Worm (Caenorhabditis elegans): ENCODE measurements around the gene ZK512.8.

DNA sequence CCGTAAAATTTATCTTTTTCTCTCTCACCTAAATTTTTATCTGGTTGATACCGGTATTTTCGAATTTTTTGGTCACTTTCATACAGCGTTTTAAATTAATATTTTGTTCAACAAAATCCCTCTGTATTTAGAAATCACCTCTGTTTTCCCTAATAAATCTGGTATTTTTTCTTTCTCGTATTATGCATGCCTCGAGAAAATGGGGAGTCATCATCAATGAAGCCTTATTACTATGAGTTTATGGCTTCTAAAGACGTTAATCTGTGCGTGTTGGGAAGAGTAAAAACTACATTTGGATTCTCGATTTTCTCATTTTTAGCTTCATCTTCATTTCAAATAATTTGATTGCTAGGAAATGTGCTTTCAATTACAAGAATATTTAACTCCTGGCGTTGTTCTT lies 39.9 kb downstream of the ZK512.8 start, which contains the start of gene ZC84.7:
- TF ChIP-seq hmg-4 (GFP tag; optimal IDR thresholded peaks at IDR 0.05), result no peak
- no peak for TF ChIP-seq ceh-13 (GFP tag; optimal IDR thresholded peaks at IDR 0.05)
- TF ChIP-seq tbx-11 (GFP tag; IDR thresholded peaks at IDR 0.05), result no peak
- no peak for TF ChIP-seq ama-1 (optimal IDR thresholded peaks at IDR 0.05)
- no peak for TF ChIP-seq tra-4 (tag; optimal IDR thresholded peaks at IDR 0.05)
